Fruit fly (Drosophila melanogaster): ENCODE results near the gene stwl.
A peak's percentile ranks its signal among the peaks of the same experiment; 100 is the strongest.

Gene stwl

dm6 chr3L:14397020-14397602 is 12.6 kb downstream of the stwl start:
- TF ChIP-seq CrebA (GFP tag; optimal IDR thresholded peaks at IDR 0.05; ENCODE audit: borderline replicate concordance), result no peak
- TF ChIP-seq GATAd (GFP tag; optimal IDR thresholded peaks at IDR 0.05), result no peak
- no peak for TF ChIP-seq dmrt93B (GFP tag; optimal IDR thresholded peaks at IDR 0.05)
- no peak for TF ChIP-seq jim (GFP tag; optimal IDR thresholded peaks at IDR 0.05)
- no peak for TF ChIP-seq Jra (GFP tag; optimal IDR thresholded peaks at IDR 0.05)
- no peak for TF ChIP-seq HLH106 (tag; optimal IDR thresholded peaks at IDR 0.05)
- no peak for TF ChIP-seq Hnf4 (GFP tag; optimal IDR thresholded peaks at IDR 0.05)
- no peak for TF ChIP-seq Dif (GFP tag; optimal IDR thresholded peaks at IDR 0.05; ENCODE audit: partially characterized antibody)
- no peak for TF ChIP-seq Dfd (GFP tag; optimal IDR thresholded peaks at IDR 0.05)
- TF ChIP-seq Mio (GFP tag; optimal IDR thresholded peaks at IDR 0.05), result no peak
- TF ChIP-seq Hr83 (GFP tag; optimal IDR thresholded peaks at IDR 0.05; ENCODE audit: poor library complexity, severe bottlenecking), result no peak
- no peak for TF ChIP-seq brk (GFP tag; optimal IDR thresholded peaks at IDR 0.05)
- no peak for TF ChIP-seq Hr78 (GFP tag; optimal IDR thresholded peaks at IDR 0.05)
- no peak for TF ChIP-seq N (GFP tag; optimal IDR thresholded peaks at IDR 0.05)
- no peak for TF ChIP-seq Myc (optimal IDR thresholded peaks at IDR 0.05)
- no peak for TF ChIP-seq Abd-B (GFP tag; optimal IDR thresholded peaks at IDR 0.05)
- TF ChIP-seq fru (GFP tag; optimal IDR thresholded peaks at IDR 0.05), result no peak

dm6 chr3L:14389242-14389641 is 20.5 kb downstream of the stwl start:
- TF ChIP-seq pan (optimal IDR thresholded peaks at IDR 0.05) (no peak), usp (GFP tag; optimal IDR thresholded peaks at IDR 0.05) (no peak), dmrt93B (GFP tag; optimal IDR thresholded peaks at IDR 0.05) (no peak), woc (GFP tag; optimal IDR thresholded peaks at IDR 0.05) (no peak), tai (GFP tag; optimal IDR thresholded peaks at IDR 0.05) (no peak), dl (GFP tag; optimal IDR thresholded peaks at IDR 0.05; ENCODE audit: insufficient read depth in 1 of 2, partially characterized antibody in 2 of 2) (no peak), HLH106 (tag; optimal IDR thresholded peaks at IDR 0.05) (no peak), Jra (GFP tag; optimal IDR thresholded peaks at IDR 0.05) (no peak), Rel (GFP tag; optimal IDR thresholded peaks at IDR 0.05) (no peak), Rel (tag; optimal IDR thresholded peaks at IDR 0.05) (no peak), fru (GFP tag; optimal IDR thresholded peaks at IDR 0.05) (no peak), psq (GFP tag; optimal IDR thresholded peaks at IDR 0.05) (no peak), OdsH (GFP tag; optimal IDR thresholded peaks at IDR 0.05) (no peak), CG32264 (GFP tag; optimal IDR thresholded peaks at IDR 0.05) (no peak), Myc (optimal IDR thresholded peaks at IDR 0.05) (no peak), brk (GFP tag; optimal IDR thresholded peaks at IDR 0.05) (no peak), ey (GFP tag; optimal IDR thresholded peaks at IDR 0.05) (no peak), dsf (GFP tag; optimal IDR thresholded peaks at IDR 0.05; ENCODE audit: borderline replicate concordance) (no peak), jim (GFP tag; optimal IDR thresholded peaks at IDR 0.05) (no peak), Dif (GFP tag; optimal IDR thresholded peaks at IDR 0.05; ENCODE audit: partially characterized antibody) (no peak), CrebA (GFP tag; optimal IDR thresholded peaks at IDR 0.05; ENCODE audit: borderline replicate concordance) (no peak)

- TF ChIP-seq Dif (GFP tag; optimal IDR thresholded peaks at IDR 0.05; ENCODE audit: partially characterized antibody), result no peak
- TF ChIP-seq N (GFP tag; optimal IDR thresholded peaks at IDR 0.05), result no peak
- no peak for TF ChIP-seq Dfd (GFP tag; optimal IDR thresholded peaks at IDR 0.05)
- peak; percentile 43 for TF ChIP-seq rgr (GFP tag; optimal IDR thresholded peaks at IDR 0.05)
- peak; percentile 32 for TF ChIP-seq psq (GFP tag; optimal IDR thresholded peaks at IDR 0.05)
- peak; percentile 30 for TF ChIP-seq dmrt93B (GFP tag; optimal IDR thresholded peaks at IDR 0.05)
- TF ChIP-seq CG32264 (GFP tag; optimal IDR thresholded peaks at IDR 0.05), result no peak
- TF ChIP-seq Hr78 (GFP tag; optimal IDR thresholded peaks at IDR 0.05), result no peak
- peak; percentile 57 for TF ChIP-seq Sp1 (GFP tag; optimal IDR thresholded peaks at IDR 0.05)
- TF ChIP-seq fru (GFP tag; optimal IDR thresholded peaks at IDR 0.05), result peak; percentile 60
- TF ChIP-seq foxo (GFP tag; optimal IDR thresholded peaks at IDR 0.05), result peak in 1 of 2 experiments; percentile 36
- TF ChIP-seq ey (GFP tag; optimal IDR thresholded peaks at IDR 0.05), result peak; percentile 33
- TF ChIP-seq OdsH (GFP tag; optimal IDR thresholded peaks at IDR 0.05), result peak; percentile 50
- TF ChIP-seq h (GFP tag; optimal IDR thresholded peaks at IDR 0.05), result peak; percentile 57
- TF ChIP-seq HLH106 (tag; optimal IDR thresholded peaks at IDR 0.05), result peak; percentile 51
- no peak for TF ChIP-seq dsf (GFP tag; optimal IDR thresholded peaks at IDR 0.05; ENCODE audit: borderline replicate concordance)
- no peak for TF ChIP-seq dl (GFP tag; optimal IDR thresholded peaks at IDR 0.05; ENCODE audit: insufficient read depth in 1 of 2, partially characterized antibody in 2 of 2)
Observed at dm6 chr3L:14381523-14381922, 28.2 kb downstream of the stwl start, which contains the start of gene CG43120. CG43120 (plus strand) TSS chr3L:14381913.

- no peak for TF ChIP-seq Sp1 (GFP tag; optimal IDR thresholded peaks at IDR 0.05)
- no peak for TF ChIP-seq br (GFP tag; optimal IDR thresholded peaks at IDR 0.05)
- TF ChIP-seq Hnf4 (GFP tag; optimal IDR thresholded peaks at IDR 0.05), result no peak
- no peak for TF ChIP-seq Jra (GFP tag; optimal IDR thresholded peaks at IDR 0.05)
- TF ChIP-seq OdsH (GFP tag; optimal IDR thresholded peaks at IDR 0.05), result no peak
- TF ChIP-seq psq (GFP tag; optimal IDR thresholded peaks at IDR 0.05), result no peak
- TF ChIP-seq tai (GFP tag; optimal IDR thresholded peaks at IDR 0.05), result no peak
- no peak for TF ChIP-seq usp (GFP tag; optimal IDR thresholded peaks at IDR 0.05)
- no peak for TF ChIP-seq rgr (GFP tag; optimal IDR thresholded peaks at IDR 0.05)
Observed at dm6 chr3L:14375863-14376262, 33.9 kb downstream of the stwl start.

All from whole organism, wandering third instar larva.